Worm (Caenorhabditis elegans): ENCODE measurements around the gene gpr-2.

DNA sequence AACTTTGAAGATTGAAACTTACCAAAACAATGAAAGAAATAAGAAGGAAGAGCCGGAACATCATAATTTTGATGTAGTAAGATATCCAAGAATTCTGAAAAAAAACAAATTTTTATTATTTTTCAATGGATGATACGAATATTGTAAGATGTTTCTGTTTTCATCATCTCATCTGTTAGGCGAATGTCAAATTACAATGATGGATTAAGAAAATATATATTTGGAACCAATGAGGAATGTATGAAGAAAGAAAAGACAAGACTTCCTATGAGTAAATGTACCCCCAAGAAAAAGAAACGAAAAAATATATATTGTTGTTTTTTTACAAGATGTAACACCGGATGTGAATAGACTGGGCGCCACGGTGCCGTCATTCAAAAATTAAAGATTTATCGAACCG lies 33.3 kb upstream of the gpr-2 start, which contains the start of gene T26G10.5:
- TF ChIP-seq ceh-31 (tag; optimal IDR thresholded peaks at IDR 0.05) (no peak), nhr-11 (tag; optimal IDR thresholded peaks at IDR 0.05) (no peak), ceh-48 (tag; optimal IDR thresholded peaks at IDR 0.05) (no peak), dmd-4 (tag; optimal IDR thresholded peaks at IDR 0.05; ENCODE audit: borderline replicate concordance) (no peak), ama-1 (optimal IDR thresholded peaks at IDR 0.05) (no peak), pha-4 (tag; optimal IDR thresholded peaks at IDR 0.05) (no peak), fkh-10 (GFP tag; optimal IDR thresholded peaks at IDR 0.05) (no peak), fax-1 (tag; optimal IDR thresholded peaks at IDR 0.05) (no peak)
